Worm (Caenorhabditis elegans) whole organism, L1 larva: ENCODE results near the gene F13A2.1.
A peak's percentile ranks its signal among the peaks of the same experiment; 100 is the strongest.

Experiments
- C16A3.4 ChIP-seq: fragments of 150-350 bp; optimal IDR thresholded peaks from 2 replicates; lab custom pipeline; 2014; ENCODE audit warnings: missing biosample characterization, missing genetic modification characterization
- C34B4.2 ChIP-seq: sonication (generic microtip); optimal IDR thresholded peaks from 2 replicates; lab custom pipeline; 2017; ENCODE audit warnings: mild to moderate bottlenecking, missing genetic modification characterization, missing compliant biosample characterization
- F16B12.6 ChIP-seq: fragments of 150-350 bp; optimal IDR thresholded peaks from 2 replicates; lab custom pipeline; 2014; ENCODE audit warnings: missing biosample characterization, missing genetic modification characterization
- Y116A8C.19 ChIP-seq: sonication (generic microtip); optimal IDR thresholded peaks from 2 replicates; lab custom pipeline; 2016; ENCODE audit warnings: missing compliant biosample characterization, missing genetic modification characterization, borderline replicate concordance
- aly-2 ChIP-seq: fragments of 150-350 bp; optimal IDR thresholded peaks from 2 replicates; lab custom pipeline; 2014; ENCODE audit warnings: missing biosample characterization, missing genetic modification characterization
- ama-1 ChIP-seq: fragments of 150-350 bp; optimal IDR thresholded peaks from 2 replicates; lab custom pipeline; 2014
- ceh-82 ChIP-seq, 3 experiments: fragments of 150-350 bp in 1 of 3; sonication (generic microtip) in 2 of 3; optimal IDR thresholded peaks; 2 replicates each; lab custom pipeline; 2014 to 2017; ENCODE audit warnings: missing biosample characterization in 3 of 3, missing genetic modification characterization in 3 of 3
- ceh-90 ChIP-seq: sonication (generic microtip); optimal IDR thresholded peaks from 2 replicates; lab custom pipeline; 2016; ENCODE audit warnings: missing genetic modification characterization, missing compliant biosample characterization
- dpl-1 ChIP-seq, 3 experiments: fragments of 150-350 bp in 2 of 3; sonication (generic microtip) in 1 of 3; optimal IDR thresholded peaks; 2 replicates each; lab custom pipeline; 2014 to 2017; ENCODE audit warnings: missing biosample characterization in 3 of 3, missing genetic modification characterization in 3 of 3, missing genetic modification reagents in 3 of 3
- dsc-1 ChIP-seq: sonication (generic microtip); optimal IDR thresholded peaks from 2 replicates; lab custom pipeline; 2016; ENCODE audit warnings: mild to moderate bottlenecking, missing genetic modification characterization, missing compliant biosample characterization
- efl-1 ChIP-seq, 4 experiments: fragments of 150-350 bp; optimal IDR thresholded peaks in 3 of 4; peaks in 1 of 4; 1 replicate in 1 of 4; 2 replicates in 3 of 4; lab custom pipeline; 2014; ENCODE audit warnings: missing biosample characterization in 2 of 4, missing genetic modification characterization in 2 of 4, missing genetic modification reagents in 2 of 4
- elt-2 ChIP-seq: sonication (generic microtip); optimal IDR thresholded peaks from 2 replicates; lab custom pipeline; 2016; ENCODE audit warnings: missing genetic modification characterization, mild to moderate bottlenecking, inconsistent platforms, missing compliant biosample characterization, missing genetic modification reagents
- elt-3 ChIP-seq, 6 experiments: fragments of 150-350 bp in 1 of 6; sonication (generic microtip); optimal IDR thresholded peaks; 2 replicates each; lab custom pipeline; 2017 to 2018; ENCODE audit warnings: missing biosample characterization in 6 of 6, missing genetic modification characterization in 6 of 6, inconsistent platforms in 1 of 6
- fkh-4 ChIP-seq: sonication (generic microtip); optimal IDR thresholded peaks from 2 replicates; lab custom pipeline; 2016; ENCODE audit warnings: missing compliant biosample characterization, missing genetic modification characterization, borderline replicate concordance
- fkh-8 ChIP-seq: sonication (generic microtip); optimal IDR thresholded peaks from 2 replicates; lab custom pipeline; 2016; ENCODE audit warnings: mild to moderate bottlenecking, missing genetic modification characterization, missing compliant biosample characterization
- grh-1 ChIP-seq: fragments of 200-800 bp; sonication (Bioruptor generic); IDR thresholded peaks from 2 replicates; pipeline ENCODE4 v1.3.6; 2022; ENCODE audit warnings: missing genetic modification reagents, missing genetic modification characterization, missing compliant biosample characterization
- irx-1 ChIP-seq: sonication (generic microtip); optimal IDR thresholded peaks from 2 replicates; lab custom pipeline; 2016; ENCODE audit warnings: missing genetic modification characterization, missing compliant biosample characterization
- isw-1 ChIP-seq: fragments of 200-800 bp; sonication (Bioruptor generic); IDR thresholded peaks from 2 replicates; pipeline ENCODE4 v1.3.6; 2022; ENCODE audit warnings: missing genetic modification characterization, missing compliant biosample characterization
- jun-1 ChIP-seq: fragments of 150-350 bp; optimal IDR thresholded peaks from 2 replicates; lab custom pipeline; 2014; ENCODE audit warnings: missing biosample characterization, missing genetic modification reagents, missing genetic modification characterization
- lin-13 ChIP-seq: fragments of 150-350 bp; optimal IDR thresholded peaks from 2 replicates; lab custom pipeline; 2014; ENCODE audit warnings: missing biosample characterization, missing genetic modification reagents, missing genetic modification characterization
- lin-14 ChIP-seq: fragments of 200-800 bp; sonication (Bioruptor generic); optimal IDR thresholded peaks from 2 replicates; lab custom pipeline; 2018; ENCODE audit warnings: mild to moderate bottlenecking, missing genetic modification characterization, moderate library complexity, missing compliant biosample characterization
- lin-15B ChIP-seq: fragments of 150-350 bp; sonication (generic microtip); optimal IDR thresholded peaks from 3 replicates; lab custom pipeline; 2014; ENCODE audit warnings: missing biosample characterization, missing genetic modification characterization
- lin-35 ChIP-seq, 2 experiments: fragments of 150-350 bp; optimal IDR thresholded peaks; 2 replicates each; lab custom pipeline; 2014; ENCODE audit warnings: missing biosample characterization in 2 of 2, missing genetic modification characterization in 2 of 2, missing genetic modification reagents in 2 of 2
- lin-39 ChIP-seq: fragments of 150-350 bp; optimal IDR thresholded peaks from 2 replicates; lab custom pipeline; 2014; ENCODE audit warnings: missing biosample characterization, missing genetic modification reagents, missing genetic modification characterization
- lsy-2 ChIP-seq, 2 experiments: fragments of 150-350 bp; optimal IDR thresholded peaks; 2 replicates each; lab custom pipeline; 2014; ENCODE audit warnings: missing biosample characterization in 2 of 2, missing genetic modification characterization in 2 of 2
- mdl-1 ChIP-seq, 2 experiments: fragments of 150-350 bp; optimal IDR thresholded peaks; 2 replicates each; lab custom pipeline; 2014 to 2017; ENCODE audit warnings: missing biosample characterization in 2 of 2, missing genetic modification characterization in 2 of 2, inconsistent platforms in 1 of 2
- nhr-19 ChIP-seq: fragments of 200-800 bp; sonication (Bioruptor generic); conservative IDR thresholded peaks from 2 replicates; pipeline ENCODE4 v1.3.6; 2022; ENCODE audit warnings: missing genetic modification characterization, missing compliant biosample characterization
- nhr-20 ChIP-seq: sonication (generic microtip); optimal IDR thresholded peaks from 2 replicates; lab custom pipeline; 2016; ENCODE audit warnings: mild to moderate bottlenecking, missing genetic modification characterization, missing compliant biosample characterization
- nhr-47 ChIP-seq: sonication (generic microtip); optimal IDR thresholded peaks from 2 replicates; lab custom pipeline; 2016; ENCODE audit warnings: mild to moderate bottlenecking, missing genetic modification characterization, moderate library complexity, missing compliant biosample characterization
- nhr-71 ChIP-seq: sonication (generic microtip); optimal IDR thresholded peaks from 2 replicates; lab custom pipeline; 2016; ENCODE audit warnings: mild to moderate bottlenecking, missing genetic modification characterization, moderate library complexity, missing compliant biosample characterization
- nhr-77 ChIP-seq: fragments of 150-350 bp; optimal IDR thresholded peaks from 2 replicates; lab custom pipeline; 2014; ENCODE audit warnings: missing biosample characterization, missing genetic modification characterization
- nhr-85 ChIP-seq: sonication (generic microtip); peaks from one replicate; lab custom pipeline; 2016; ENCODE audit warnings: missing genetic modification characterization, inconsistent platforms, missing compliant biosample characterization
- nhr-90 ChIP-seq: sonication (generic microtip); optimal IDR thresholded peaks from 2 replicates; lab custom pipeline; 2016; ENCODE audit warnings: mild to moderate bottlenecking, missing genetic modification characterization, missing compliant biosample characterization; ENCODE audit not compliant: poor library complexity
- pax-3 ChIP-seq: fragments of 200-800 bp; sonication (Bioruptor generic); optimal IDR thresholded peaks from 2 replicates; lab custom pipeline; 2018; ENCODE audit warnings: mild to moderate bottlenecking, missing genetic modification characterization, moderate library complexity, missing compliant biosample characterization
- rnt-1 ChIP-seq: sonication (generic microtip); optimal IDR thresholded peaks from 2 replicates; lab custom pipeline; 2016; ENCODE audit warnings: mild to moderate bottlenecking, missing genetic modification characterization, moderate library complexity, missing compliant biosample characterization
- skn-1 ChIP-seq: fragments of 150-350 bp; optimal IDR thresholded peaks from 2 replicates; lab custom pipeline; 2014; ENCODE audit warnings: missing biosample characterization, missing genetic modification characterization
- snpc-4 ChIP-seq: fragments of 150-350 bp; optimal IDR thresholded peaks from 2 replicates; lab custom pipeline; 2014; ENCODE audit warnings: missing biosample characterization, missing genetic modification characterization
- snu-23 ChIP-seq: sonication (generic microtip); optimal IDR thresholded peaks from 2 replicates; lab custom pipeline; 2016; ENCODE audit warnings: missing genetic modification characterization, missing compliant biosample characterization
- swsn-7 ChIP-seq: sonication (generic microtip); optimal IDR thresholded peaks from 2 replicates; lab custom pipeline; 2016; ENCODE audit warnings: missing genetic modification characterization, missing compliant biosample characterization
- tbx-2 ChIP-seq: sonication (generic microtip); optimal IDR thresholded peaks from 2 replicates; lab custom pipeline; 2016; ENCODE audit warnings: missing genetic modification characterization, missing compliant biosample characterization
- unc-130 ChIP-seq: fragments of 150-350 bp; optimal IDR thresholded peaks from 2 replicates; lab custom pipeline; 2017; ENCODE audit warnings: missing biosample characterization, missing genetic modification characterization, inconsistent platforms
- unc-86 ChIP-seq: sonication (generic microtip); optimal IDR thresholded peaks from 2 replicates; lab custom pipeline; 2016; ENCODE audit warnings: missing genetic modification characterization, missing compliant biosample characterization
- unc-98 ChIP-seq: fragments of 200-800 bp; sonication (Bioruptor generic); IDR thresholded peaks from 2 replicates; pipeline ENCODE4 v1.3.6; 2022; ENCODE audit warnings: missing genetic modification characterization, missing compliant biosample characterization
- vab-15 ChIP-seq: sonication (generic microtip); optimal IDR thresholded peaks from 2 replicates; lab custom pipeline; 2017; ENCODE audit warnings: missing genotype, mild to moderate bottlenecking, missing genetic modification characterization, missing compliant biosample characterization
- xbp-1 ChIP-seq: sonication (generic microtip); optimal IDR thresholded peaks from 2 replicates; lab custom pipeline; 2016; ENCODE audit warnings: missing genetic modification characterization, missing compliant biosample characterization

F13A2.1 gene

ce11 chrV:4346799-4347198, 35.4 kb downstream of the F13A2.1 start, which contains the start of gene mcm-7:
TSS of gene mcm-7 (plus strand) at chrV:4347166.
- peak; percentile 37 for TF ChIP-seq F16B12.6 (tag; lab: Kevin White, UChicago)
- peak; percentile 39 for TF ChIP-seq nhr-19 (GFP tag; lab: Robert Waterston, UW)
- peak; percentile 64 for TF ChIP-seq snu-23
- no peak for TF ChIP-seq fkh-4 (tag; lab: Kevin White, UChicago)
- peak in 1 of 2 experiments; percentile 53 for TF ChIP-seq mdl-1 (tag; optimal IDR thresholded peaks at IDR 0.05; lab: Kevin White, UChicago)
- peak; percentile 52 for TF ChIP-seq nhr-20 (tag; lab: Kevin White, UChicago)
- TF ChIP-seq unc-98, result no peak
- TF ChIP-seq ceh-90 (tag; lab: Kevin White, UChicago), result no peak
- peak; percentile 85 for TF ChIP-seq C16A3.4
- TF ChIP-seq Y116A8C.19, result no peak
- peak; percentile 55 for TF ChIP-seq nhr-85 (tag; lab: Kevin White, UChicago)
- peak; percentile 12 for TF ChIP-seq dsc-1 (tag; lab: Kevin White, UChicago)
- peak in 2 of 6 experiments; percentile 11 to 58 for TF ChIP-seq elt-3 (tag; optimal IDR thresholded peaks at IDR 0.05; lab: Kevin White, UChicago)
- TF ChIP-seq lin-35 (GFP tag; optimal IDR thresholded peaks at IDR 0.05; lab: Kevin White, UChicago), result peak; percentile 94 to 98
- TF ChIP-seq C34B4.2 (tag; lab: Kevin White, UChicago), result no peak
- no peak for TF ChIP-seq pax-3 (tag; lab: Kevin White, UChicago)
- peak; percentile 46 for TF ChIP-seq xbp-1
- no peak; the same call in 1 of the 2 replicates for TF ChIP-seq isw-1
- peak; percentile 60 for TF ChIP-seq rnt-1 (tag; lab: Kevin White, UChicago)
- peak; percentile 52 for TF ChIP-seq skn-1 (tag; lab: Kevin White, UChicago)
- TF ChIP-seq efl-1 (optimal IDR thresholded peaks at IDR 0.05; lab: Kevin White, UChicago), result peak; percentile 95 to 96
- peak; percentile 96 to 100 for TF ChIP-seq efl-1 (GFP tag; optimal IDR thresholded peaks at IDR 0.05 in 1 of 2; lab: Kevin White, UChicago)
- peak; percentile 33 for TF ChIP-seq lin-15B (tag; lab: Kevin White, UChicago)
- TF ChIP-seq tbx-2, result peak; percentile 56
- no peak for TF ChIP-seq elt-2
- TF ChIP-seq fkh-8 (tag; lab: Kevin White, UChicago), result peak; percentile 30
- peak; percentile 17 for TF ChIP-seq snpc-4 (tag; lab: Kevin White, UChicago)
- peak; percentile 91 to 96 (median 95) for TF ChIP-seq dpl-1 (GFP tag; optimal IDR thresholded peaks at IDR 0.05; lab: Kevin White, UChicago)
- TF ChIP-seq unc-86 (tag; lab: Kevin White, UChicago), result peak; percentile 37
- TF ChIP-seq irx-1 (tag; lab: Kevin White, UChicago), result peak; percentile 12
- no peak for TF ChIP-seq aly-2
- peak; percentile 64 to 86 for TF ChIP-seq lsy-2 (tag; optimal IDR thresholded peaks at IDR 0.05; lab: Kevin White, UChicago)
- no peak for TF ChIP-seq ama-1
- no peak for TF ChIP-seq lin-39 (tag; lab: Kevin White, UChicago)
- TF ChIP-seq grh-1, result peak; percentile 14; the same call in 1 of the 2 replicates
- peak; percentile 19 for TF ChIP-seq nhr-90
- TF ChIP-seq unc-130 (tag; lab: Kevin White, UChicago), result peak; percentile 43
- peak; percentile 58 for TF ChIP-seq nhr-47 (tag; lab: Kevin White, UChicago)
- peak; percentile 38 for TF ChIP-seq swsn-7 (tag; lab: Kevin White, UChicago)
- TF ChIP-seq vab-15 (tag; lab: Kevin White, UChicago), result no peak
- peak; percentile 18 for TF ChIP-seq jun-1
- TF ChIP-seq lin-14 (GFP tag; lab: Kevin White, UChicago), result peak; percentile 38
- TF ChIP-seq ceh-82 (tag; optimal IDR thresholded peaks at IDR 0.05; lab: Kevin White, UChicago), result peak in 2 of 3 experiments; percentile 15 to 75
- TF ChIP-seq lin-13 (GFP tag; lab: Kevin White, UChicago), result peak; percentile 16
- TF ChIP-seq nhr-71 (tag; lab: Kevin White, UChicago), result peak; percentile 68
- TF ChIP-seq nhr-77 (tag; lab: Kevin White, UChicago), result peak; percentile 46
